Fruit fly (Drosophila melanogaster) whole organism, wandering third instar larva: ENCODE results near the gene meigo.

ENCODE experiments used
- Abd-B ChIP-seq: fragments of >200 bp; optimal IDR thresholded peaks from 2 replicates; lab custom pipeline; 2017; ENCODE audit warnings: missing biosample characterization, missing genetic modification characterization
- CG32264 ChIP-seq: fragments of 200-800 bp; sonication (Bioruptor generic); optimal IDR thresholded peaks from 2 replicates; lab custom pipeline; 2016; ENCODE audit warnings: missing biosample characterization, missing genetic modification characterization
- CG9705 ChIP-seq: fragments of 200-800 bp; sonication (Bioruptor generic); optimal IDR thresholded peaks from 2 replicates; lab custom pipeline; 2018; ENCODE audit warnings: missing biosample characterization, mild to moderate bottlenecking, missing genetic modification characterization
- CrebA ChIP-seq: fragments of 200-800 bp; sonication (Bioruptor generic); optimal IDR thresholded peaks from 2 replicates; lab custom pipeline; 2016; ENCODE audit warnings: missing biosample characterization, mild to moderate bottlenecking, missing genetic modification characterization, borderline replicate concordance
- Dfd ChIP-seq: fragments of >200 bp; optimal IDR thresholded peaks from 2 replicates; lab custom pipeline; 2017; ENCODE audit warnings: missing biosample characterization, missing genetic modification characterization
- Dif ChIP-seq: fragments of 200-275, 200-300 bp; sonication (Bioruptor generic); optimal IDR thresholded peaks from 2 replicates; lab custom pipeline; 2018; ENCODE audit warnings: missing biosample characterization, missing genetic modification characterization; ENCODE audit not compliant: partially characterized antibody
- HLH106 ChIP-seq: fragments of 200-800 bp; optimal IDR thresholded peaks from 3 replicates; lab custom pipeline; 2019; ENCODE audit warnings: missing biosample characterization, mild to moderate bottlenecking, missing genetic modification characterization, moderate library complexity
- Hnf4 ChIP-seq: fragments of 200-800 bp; sonication (Bioruptor generic); optimal IDR thresholded peaks from 2 replicates; lab custom pipeline; 2016; ENCODE audit warnings: missing biosample characterization, mild to moderate bottlenecking, missing genetic modification characterization
- Hr78 ChIP-seq: fragments of >200 bp; optimal IDR thresholded peaks from 2 replicates; lab custom pipeline; 2017; ENCODE audit warnings: missing biosample characterization, missing genetic modification characterization
- Hr83 ChIP-seq: fragments of 200-300 bp; sonication (Bioruptor generic); optimal IDR thresholded peaks from 2 replicates; lab custom pipeline; 2016; ENCODE audit warnings: missing biosample characterization, mild to moderate bottlenecking, missing genetic modification characterization, moderate library complexity; ENCODE audit not compliant: poor library complexity, severe bottlenecking
- Jra ChIP-seq: sonication (Bioruptor generic); optimal IDR thresholded peaks from 2 replicates; lab custom pipeline; 2016; ENCODE audit warnings: missing biosample characterization, missing genetic modification characterization
- Mio ChIP-seq: sonication (Bioruptor generic); optimal IDR thresholded peaks from 2 replicates; lab custom pipeline; 2016; ENCODE audit warnings: missing biosample characterization, missing genetic modification characterization
- Myc ChIP-seq: fragments of >200 bp; optimal IDR thresholded peaks from 2 replicates; lab custom pipeline; 2017
- N ChIP-seq: fragments of >200 bp; optimal IDR thresholded peaks from 2 replicates; lab custom pipeline; 2018; ENCODE audit warnings: missing biosample characterization, missing external identifiers, missing genetic modification characterization
- OdsH ChIP-seq: fragments of 200-800 bp; sonication (Bioruptor generic); optimal IDR thresholded peaks from 2 replicates; lab custom pipeline; 2016; ENCODE audit warnings: missing biosample characterization, mild to moderate bottlenecking, missing genetic modification characterization
- Rel ChIP-seq, 2 experiments: fragments of 200-800 bp; sonication (Bioruptor generic) in 1 of 2; optimal IDR thresholded peaks; 2 replicates in 1 of 2; 3 replicates in 1 of 2; lab custom pipeline; 2016 to 2019; ENCODE audit warnings: mild to moderate bottlenecking in 2 of 2, missing biosample characterization in 2 of 2, missing genetic modification characterization in 2 of 2, moderate library complexity in 1 of 2
- Sp1 ChIP-seq: fragments of 200-800 bp; sonication (Bioruptor generic); optimal IDR thresholded peaks from 3 replicates; lab custom pipeline; 2019; ENCODE audit warnings: missing biosample characterization, mild to moderate bottlenecking, missing genetic modification characterization, moderate library complexity
- Vsx2 ChIP-seq: fragments of 200-300, 225-300 bp; sonication (Bioruptor generic); optimal IDR thresholded peaks from 2 replicates; lab custom pipeline; 2018; ENCODE audit warnings: missing biosample characterization, missing genetic modification characterization; ENCODE audit not compliant: partially characterized antibody
- br ChIP-seq: fragments of 200-800 bp; sonication (Bioruptor generic); optimal IDR thresholded peaks from 2 replicates; lab custom pipeline; 2016; ENCODE audit warnings: missing biosample characterization, missing genetic modification characterization
- brk ChIP-seq: fragments of 200-800 bp; sonication (Bioruptor generic); optimal IDR thresholded peaks from 2 replicates; lab custom pipeline; 2016; ENCODE audit warnings: missing biosample characterization, mild to moderate bottlenecking, missing genetic modification characterization
- dl ChIP-seq, 2 experiments: fragments of 175-275, 200-275 bp in 1 of 2; fragments of 200-275 bp in 1 of 2; sonication (Bioruptor generic); optimal IDR thresholded peaks; lab custom pipeline; 2018; ENCODE audit warnings: mild to moderate bottlenecking in 2 of 2, missing biosample characterization in 2 of 2, missing genetic modification characterization in 2 of 2, moderate library complexity in 2 of 2; ENCODE audit not compliant: partially characterized antibody in 2 of 2, insufficient read depth in 1 of 2
- dsf ChIP-seq: sonication (Bioruptor generic); optimal IDR thresholded peaks from 2 replicates; lab custom pipeline; 2016; ENCODE audit warnings: missing biosample characterization, missing genetic modification characterization, borderline replicate concordance
- ey ChIP-seq: fragments of 200-800 bp; sonication (Bioruptor generic); optimal IDR thresholded peaks from 2 replicates; lab custom pipeline; 2016; ENCODE audit warnings: missing biosample characterization, missing genetic modification characterization
- foxo ChIP-seq, 2 experiments: fragments of 200-800 bp; sonication (Bioruptor generic); optimal IDR thresholded peaks; 2 replicates in 1 of 2; 3 replicates in 1 of 2; lab custom pipeline; 2016 to 2017; ENCODE audit warnings: missing biosample characterization in 2 of 2, missing genetic modification characterization in 2 of 2
- fru ChIP-seq: fragments of 200-800 bp; sonication (Bioruptor generic); optimal IDR thresholded peaks from 3 replicates; lab custom pipeline; 2016; ENCODE audit warnings: missing biosample characterization, mild to moderate bottlenecking, missing genetic modification characterization
- h ChIP-seq: fragments of 200-800 bp; sonication (Bioruptor generic); optimal IDR thresholded peaks from 3 replicates; lab custom pipeline; 2016; ENCODE audit warnings: missing biosample characterization, mild to moderate bottlenecking, missing genetic modification characterization
- jim ChIP-seq: fragments of 175-275, 200-325 bp; sonication (Bioruptor generic); optimal IDR thresholded peaks from 2 replicates; lab custom pipeline; 2016; ENCODE audit warnings: missing biosample characterization, mild to moderate bottlenecking, missing genetic modification characterization
- lola ChIP-seq: fragments of >200 bp; optimal IDR thresholded peaks from 2 replicates; lab custom pipeline; 2017; ENCODE audit warnings: missing biosample characterization, missing genetic modification characterization
- pan ChIP-seq: fragments of >200 bp; optimal IDR thresholded peaks from 2 replicates; lab custom pipeline; 2017
- psq ChIP-seq: fragments of 200-800 bp; sonication (Bioruptor generic); optimal IDR thresholded peaks from 3 replicates; lab custom pipeline; 2017; ENCODE audit warnings: missing biosample characterization, mild to moderate bottlenecking, missing genetic modification characterization, moderate library complexity
- rgr ChIP-seq: fragments of 200-800 bp; sonication (Bioruptor generic); optimal IDR thresholded peaks from 3 replicates; lab custom pipeline; 2016; ENCODE audit warnings: missing biosample characterization, mild to moderate bottlenecking, missing genetic modification characterization
- sage ChIP-seq: fragments of 200-800 bp; sonication (Bioruptor generic); optimal IDR thresholded peaks from 2 replicates; lab custom pipeline; 2016; ENCODE audit warnings: missing biosample characterization, mild to moderate bottlenecking, missing genetic modification characterization
- sv ChIP-seq: fragments of 200-800 bp; sonication (Bioruptor generic); optimal IDR thresholded peaks from 3 replicates; lab custom pipeline; 2016; ENCODE audit warnings: missing biosample characterization, missing genetic modification characterization
- tai ChIP-seq: sonication (Bioruptor generic); optimal IDR thresholded peaks from 2 replicates; lab custom pipeline; 2016; ENCODE audit warnings: missing biosample characterization, missing genetic modification characterization
- usp ChIP-seq: fragments of >200 bp; optimal IDR thresholded peaks from 2 replicates; lab custom pipeline; 2017; ENCODE audit warnings: missing biosample characterization, missing genetic modification characterization
- woc ChIP-seq: sonication (Bioruptor generic); optimal IDR thresholded peaks from 2 replicates; lab custom pipeline; 2016; ENCODE audit warnings: missing biosample characterization, mild to moderate bottlenecking, missing genetic modification characterization

Gene meigo

DNA sequence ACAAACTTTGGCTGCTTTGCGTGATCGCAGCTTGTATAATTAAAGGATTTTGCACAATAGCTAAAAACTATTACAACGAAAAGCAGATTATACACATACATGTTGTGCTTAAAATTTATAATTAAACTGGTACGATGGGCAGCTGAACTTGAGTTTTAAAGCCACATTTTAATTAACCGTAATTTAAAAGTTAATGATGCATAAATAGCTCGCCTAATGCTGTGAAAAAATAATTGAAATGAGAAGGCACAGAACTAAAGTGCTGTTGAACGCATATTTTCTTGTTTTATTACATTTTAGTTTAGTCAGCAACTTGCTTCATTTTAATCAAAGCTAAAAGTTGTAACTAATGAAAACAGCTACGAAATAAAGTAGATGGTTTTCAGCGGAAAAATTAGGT is 8.5 kb upstream of the meigo start, which contains the start of gene Obp93a:
Obp93a (minus strand) TSS at position 101 of the 400 bp plus-strand sequence.
- TF ChIP-seq HLH106 (tag; lab: Kevin White, UChicago) (no peak), jim (GFP tag; lab: Kevin White, UChicago) (no peak), foxo (GFP tag; optimal IDR thresholded peaks at IDR 0.05; lab: Kevin White, UChicago) (no peak), Dif (GFP tag; lab: Kevin White, UChicago) (no peak), CrebA (GFP tag; lab: Kevin White, UChicago) (no peak), lola (GFP tag; lab: Kevin White, UChicago) (no peak), sage (GFP tag; lab: Kevin White, UChicago) (no peak), Myc (lab: Kevin White, UChicago) (no peak), Dfd (GFP tag; lab: Kevin White, UChicago) (no peak), CG32264 (GFP tag; lab: Kevin White, UChicago) (no peak), psq (no peak), ey (GFP tag; lab: Kevin White, UChicago) (no peak), Hr78 (GFP tag; lab: Kevin White, UChicago) (no peak), Vsx2 (GFP tag; lab: Kevin White, UChicago) (no peak), Mio (no peak), woc (GFP tag; lab: Kevin White, UChicago) (no peak), br (no peak)

DNA sequence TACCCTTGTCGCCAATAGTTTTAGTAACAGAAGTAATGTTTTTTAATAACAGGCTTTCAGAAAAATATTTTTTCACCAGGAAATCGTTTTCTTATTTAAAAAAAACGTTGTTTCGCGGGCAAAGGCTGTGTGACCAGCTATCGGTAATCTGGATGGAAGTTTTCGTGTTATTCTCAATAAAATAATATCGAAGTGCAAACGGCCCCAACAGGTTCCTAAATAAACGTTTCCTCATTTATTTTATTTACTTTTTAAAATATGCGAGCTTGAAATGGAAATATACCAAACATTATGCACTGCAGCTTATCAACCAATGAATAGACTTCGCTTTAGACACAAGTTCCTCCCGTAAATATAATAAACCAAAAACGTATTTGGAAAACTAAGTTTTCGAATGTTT is 8.0 kb upstream of the meigo start, which contains the start of gene Ice2:
Ice2 (plus strand) TSS at position 167 of the 400 bp plus-strand sequence.
- TF ChIP-seq N: no peak
- no peak for TF ChIP-seq pan (lab: Kevin White, UChicago)
- no peak for TF ChIP-seq h (GFP tag; lab: Kevin White, UChicago)
- TF ChIP-seq Abd-B (GFP tag; lab: Kevin White, UChicago): no peak
- TF ChIP-seq Rel (GFP tag; optimal IDR thresholded peaks at IDR 0.05; lab: Kevin White, UChicago): no peak
- TF ChIP-seq Rel (tag; optimal IDR thresholded peaks at IDR 0.05; lab: Kevin White, UChicago): no peak
- no peak for TF ChIP-seq psq
- TF ChIP-seq Dif (GFP tag; lab: Kevin White, UChicago): peak; percentile 98
- no peak for TF ChIP-seq brk (GFP tag; lab: Kevin White, UChicago)
- no peak for TF ChIP-seq tai (GFP tag; lab: Kevin White, UChicago)
- no peak for TF ChIP-seq fru (GFP tag; lab: Kevin White, UChicago)
- no peak for TF ChIP-seq lola (GFP tag; lab: Kevin White, UChicago)
- peak; percentile 99 for TF ChIP-seq Vsx2 (GFP tag; lab: Kevin White, UChicago)
- no peak for TF ChIP-seq br
- TF ChIP-seq dl (GFP tag; optimal IDR thresholded peaks at IDR 0.05; lab: Kevin White, UChicago; ENCODE audit: insufficient read depth in 1 of 2, partially characterized antibody in 2 of 2): peak; percentile 43 to 86
- no peak for TF ChIP-seq sv (GFP tag; lab: Kevin White, UChicago)
- no peak for TF ChIP-seq foxo (GFP tag; optimal IDR thresholded peaks at IDR 0.05; lab: Kevin White, UChicago)
- TF ChIP-seq Sp1 (GFP tag; lab: Kevin White, UChicago): no peak
- TF ChIP-seq rgr (GFP tag; lab: Kevin White, UChicago): no peak
- no peak for TF ChIP-seq jim (GFP tag; lab: Kevin White, UChicago)
- no peak for TF ChIP-seq Hnf4 (GFP tag; lab: Kevin White, UChicago)

dm6 chr3R:21133517-21133916 is 4.6 kb upstream of the meigo start, which contains the start of gene Trm7-34:
Gene Trm7-34 (minus strand): TSS chr3R:21133881.
- TF ChIP-seq N: no peak
- TF ChIP-seq br: no peak
- no peak for TF ChIP-seq dsf (GFP tag; lab: Kevin White, UChicago)
- TF ChIP-seq dl (GFP tag; optimal IDR thresholded peaks at IDR 0.05; lab: Kevin White, UChicago; ENCODE audit: insufficient read depth in 1 of 2, partially characterized antibody in 2 of 2): no peak
- TF ChIP-seq lola (GFP tag; lab: Kevin White, UChicago): no peak
- TF ChIP-seq foxo (GFP tag; optimal IDR thresholded peaks at IDR 0.05; lab: Kevin White, UChicago): no peak
- no peak for TF ChIP-seq Rel (GFP tag; optimal IDR thresholded peaks at IDR 0.05; lab: Kevin White, UChicago)
- TF ChIP-seq Rel (tag; optimal IDR thresholded peaks at IDR 0.05; lab: Kevin White, UChicago): no peak
- no peak for TF ChIP-seq Myc (lab: Kevin White, UChicago)
- no peak for TF ChIP-seq Hnf4 (GFP tag; lab: Kevin White, UChicago)
- TF ChIP-seq Mio: no peak
- TF ChIP-seq OdsH: no peak
- no peak for TF ChIP-seq Jra (GFP tag; lab: Kevin White, UChicago)
- no peak for TF ChIP-seq Hr83 (GFP tag; lab: Kevin White, UChicago)
- TF ChIP-seq Dfd (GFP tag; lab: Kevin White, UChicago): no peak
- no peak for TF ChIP-seq usp (GFP tag; lab: Kevin White, UChicago)
- TF ChIP-seq h (GFP tag; lab: Kevin White, UChicago): no peak
- TF ChIP-seq CG9705 (GFP tag; lab: Kevin White, UChicago): no peak
